Fruit fly (Drosophila melanogaster): Measurements from ENCODE around the gene mura.
A peak's percentile ranks its signal among the peaks of the same experiment; 100 is the strongest.

The mura gene

dm6 chr3R:9577382-9578137, 26.0 kb upstream of the mura start, which contains the start of the genes Kap-alpha3 and Son (continued):
- TF ChIP-seq CG15601 (tag; optimal IDR thresholded peaks at IDR 0.05) = peak; percentile 93
- peak; percentile 85 for TF ChIP-seq CG15696 (tag; optimal IDR thresholded peaks at IDR 0.05)
- TF ChIP-seq CG8359 (GFP tag; optimal IDR thresholded peaks at IDR 0.05; ENCODE audit: borderline replicate concordance) = peak; percentile 81
- peak; percentile 91 for TF ChIP-seq CG1647 (GFP tag; optimal IDR thresholded peaks at IDR 0.05)
- TF ChIP-seq zen2 (GFP tag; IDR thresholded peaks at IDR 0.05; ENCODE audit: partially characterized antibody) = peak; percentile 75; the same call in 1 of the 3 replicates
- TF ChIP-seq CG4360 (GFP tag; IDR thresholded peaks at IDR 0.05) = no peak
- TF ChIP-seq CG15011 (GFP tag; optimal IDR thresholded peaks at IDR 0.05) = peak; percentile 93
- TF ChIP-seq D19B (GFP tag; optimal IDR thresholded peaks at IDR 0.05) = peak; percentile 81
- TF ChIP-seq Side (GFP tag; optimal IDR thresholded peaks at IDR 0.05) = peak; percentile 92
- TF ChIP-seq Ravus (GFP tag; IDR thresholded peaks at IDR 0.05) = peak; percentile 43
- TF ChIP-seq Dp (GFP tag; optimal IDR thresholded peaks at IDR 0.05) = peak; percentile 41
- peak; percentile 85 for TF ChIP-seq kah (GFP tag; optimal IDR thresholded peaks at IDR 0.05)
- peak; percentile 96 for TF ChIP-seq lab (GFP tag; optimal IDR thresholded peaks at IDR 0.05)
- peak; percentile 95 for TF ChIP-seq CG14710 (tag; optimal IDR thresholded peaks at IDR 0.05)
- peak; percentile 84 for TF ChIP-seq CG17802 (tag; optimal IDR thresholded peaks at IDR 0.05)
- peak; percentile 91 for TF ChIP-seq knrl (GFP tag; IDR thresholded peaks at IDR 0.05; ENCODE audit: partially characterized antibody)
- peak; percentile 96 for TF ChIP-seq CG33213 (GFP tag; optimal IDR thresholded peaks at IDR 0.05)
- peak; percentile 95 for TF ChIP-seq fu2 (GFP tag; optimal IDR thresholded peaks at IDR 0.05)
- peak; percentile 100 for TF ChIP-seq CG13123 (GFP tag; optimal IDR thresholded peaks at IDR 0.05)
- TF ChIP-seq ac (GFP tag; optimal IDR thresholded peaks at IDR 0.05) = peak; percentile 83
- TF ChIP-seq hth (optimal IDR thresholded peaks at IDR 0.05) = no peak
- peak; percentile 91 for TF ChIP-seq CG10267 (tag; optimal IDR thresholded peaks at IDR 0.05)
- peak; percentile 88 for TF ChIP-seq CG4820 (GFP tag; optimal IDR thresholded peaks at IDR 0.05)
- peak; percentile 86 for TF ChIP-seq gcm (GFP tag; optimal IDR thresholded peaks at IDR 0.05)
- TF ChIP-seq run (tag; optimal IDR thresholded peaks at IDR 0.05) = peak; percentile 78
- TF ChIP-seq E2f2 (GFP tag; IDR thresholded peaks at IDR 0.05) = peak; percentile 72
- TF ChIP-seq HLH4C (GFP tag; IDR thresholded peaks at IDR 0.05; ENCODE audit: partially characterized antibody) = peak; percentile 75
- TF ChIP-seq CG3407 (GFP tag; optimal IDR thresholded peaks at IDR 0.05) = peak; percentile 93
- peak; percentile 82 for TF ChIP-seq gsb-n (tag; optimal IDR thresholded peaks at IDR 0.05)
- TF ChIP-seq ranshi (GFP tag; IDR thresholded peaks at IDR 0.05) = peak; percentile 85
- peak; percentile 89 for TF ChIP-seq sr (GFP tag; IDR thresholded peaks at IDR 0.05)
- TF ChIP-seq zf30C (GFP tag; optimal IDR thresholded peaks at IDR 0.05) = peak; percentile 48
- no peak for TF ChIP-seq Dfd (GFP tag; optimal IDR thresholded peaks at IDR 0.05)
- TF ChIP-seq Stat92E (GFP tag; optimal IDR thresholded peaks at IDR 0.05) = peak in 1 of 3 experiments; percentile 60
- TF ChIP-seq pros (GFP tag; optimal IDR thresholded peaks at IDR 0.05) = peak; percentile 59
- peak; percentile 98 for TF ChIP-seq CG12659 (GFP tag; optimal IDR thresholded peaks at IDR 0.05)
- peak; percentile 82 for TF ChIP-seq sna (GFP tag; IDR thresholded peaks at IDR 0.05; ENCODE audit: partially characterized antibody)
- peak; percentile 29; the same call in 1 of the 2 replicates for TF ChIP-seq crol (GFP tag; IDR thresholded peaks at IDR 0.05)
- TF ChIP-seq gro (GFP tag; optimal IDR thresholded peaks at IDR 0.05) = peak; percentile 93
- peak; percentile 57; the same call in 1 of the 3 replicates for TF ChIP-seq mld (GFP tag; IDR thresholded peaks at IDR 0.05; ENCODE audit: partially characterized antibody)
- peak; percentile 90 for TF ChIP-seq cato (GFP tag; optimal IDR thresholded peaks at IDR 0.05; ENCODE audit: borderline replicate concordance)
- TF ChIP-seq sug (tag; optimal IDR thresholded peaks at IDR 0.05) = peak; percentile 95
- TF ChIP-seq sisA (GFP tag; IDR thresholded peaks at IDR 0.05) = peak; percentile 82
- peak; percentile 93 for TF ChIP-seq chn (GFP tag; optimal IDR thresholded peaks at IDR 0.05)
- TF ChIP-seq CG3847 (GFP tag; IDR thresholded peaks at IDR 0.05) = peak; percentile 93
- TF ChIP-seq prd (optimal IDR thresholded peaks at IDR 0.05) = no peak
- peak; percentile 89 for TF ChIP-seq prd (GFP tag; IDR thresholded peaks at IDR 0.05)
- peak; percentile 95 for TF ChIP-seq phol (tag; optimal IDR thresholded peaks at IDR 0.05)
